Fruit fly (Drosophila melanogaster): ENCODE results near the gene CG32354.
A peak's percentile ranks its signal among the peaks of the same experiment; 100 is the strongest.

The CG32354 gene

DNA sequence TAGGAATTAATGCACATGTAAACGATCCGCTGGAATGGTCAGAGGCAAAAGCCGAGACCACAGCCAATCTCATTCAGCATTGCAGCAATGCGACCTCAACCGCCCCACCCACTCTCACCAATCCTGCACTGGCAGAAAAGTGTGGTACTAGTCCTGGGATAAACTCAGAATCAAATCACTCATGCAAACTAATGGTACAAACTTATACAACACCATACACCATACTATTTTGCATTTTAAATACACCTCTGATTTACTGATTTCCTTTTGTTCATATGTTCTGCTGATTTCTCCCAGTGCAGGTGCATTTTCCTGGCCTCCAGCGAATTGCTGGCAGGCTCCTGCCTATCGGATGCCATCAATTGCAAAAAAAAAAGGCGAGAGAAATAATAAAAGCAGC, 3.0 kb downstream of the CG32354 start:
- TF ChIP-seq Pif1B (GFP tag; optimal IDR thresholded peaks at IDR 0.05) (peak; percentile 74), Pif1A (GFP tag; optimal IDR thresholded peaks at IDR 0.05) (peak; percentile 88), CG34367 (tag; optimal IDR thresholded peaks at IDR 0.05) (peak; percentile 69), Snoo (tag; optimal IDR thresholded peaks at IDR 0.05) (peak; percentile 38), rn (GFP tag; IDR thresholded peaks at IDR 0.05) (peak; percentile 84), CG8301 (tag; optimal IDR thresholded peaks at IDR 0.05) (peak; percentile 92), D1 (tag; optimal IDR thresholded peaks at IDR 0.05) (no peak), fd96Ca (GFP tag; IDR thresholded peaks at IDR 0.05) (peak; percentile 96), CG4496 (GFP tag; IDR thresholded peaks at IDR 0.05) (peak; percentile 96), CG17806 (tag; optimal IDR thresholded peaks at IDR 0.05) (peak; percentile 76), CG14655 (GFP tag; optimal IDR thresholded peaks at IDR 0.05) (peak; percentile 92), CG15710 (tag; optimal IDR thresholded peaks at IDR 0.05) (peak; percentile 67), CG13204 (GFP tag; optimal IDR thresholded peaks at IDR 0.05) (no peak), CG10348 (GFP tag; IDR thresholded peaks at IDR 0.05) (peak; percentile 33; the same call in 1 of the 2 replicates), EcR (GFP tag; optimal IDR thresholded peaks at IDR 0.05) (no peak), CG9948 (tag; optimal IDR thresholded peaks at IDR 0.05) (peak; percentile 74), CG12605 (GFP tag; IDR thresholded peaks at IDR 0.05) (peak; percentile 86), gl (tag; optimal IDR thresholded peaks at IDR 0.05) (peak; percentile 35), Ets98B (GFP tag; IDR thresholded peaks at IDR 0.05) (peak; percentile 94), CG8159 (tag; optimal IDR thresholded peaks at IDR 0.05) (peak; percentile 71), CG32121 (GFP tag; IDR thresholded peaks at IDR 0.05) (peak; percentile 94)

DNA sequence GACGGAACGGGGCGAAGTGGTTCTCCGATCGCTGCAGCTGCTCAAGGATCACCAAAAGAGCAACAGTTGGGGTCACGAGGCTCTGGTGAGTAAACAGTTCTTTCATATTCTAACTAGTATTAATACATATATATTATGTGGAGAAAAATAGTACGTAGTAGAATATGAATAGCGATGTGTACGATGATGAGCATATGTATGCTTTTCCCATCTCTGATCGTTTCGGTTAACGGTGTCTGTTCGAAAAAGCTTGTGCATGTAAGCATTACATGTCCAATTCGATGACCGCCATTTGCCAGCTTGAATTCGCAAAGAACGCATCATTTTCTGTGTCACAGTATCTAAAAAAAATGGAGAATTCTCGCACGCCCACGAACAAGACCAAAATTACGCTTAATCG, 9.3 kb downstream of the CG32354 start, which contains the start of the genes Oseg1 and mtrm:
Gene Oseg1 (minus strand): TSS at position 101 of the 400 bp plus-strand sequence.
Gene mtrm (plus strand): TSS at position 288 of the 400 bp plus-strand sequence.
- TF ChIP-seq rn (GFP tag; IDR thresholded peaks at IDR 0.05): no peak
- TF ChIP-seq CG13204 (GFP tag; optimal IDR thresholded peaks at IDR 0.05): no peak
- no peak for TF ChIP-seq CG17806 (tag; optimal IDR thresholded peaks at IDR 0.05)
- no peak for TF ChIP-seq CG15710 (tag; optimal IDR thresholded peaks at IDR 0.05)
- no peak for TF ChIP-seq CG12605 (GFP tag; IDR thresholded peaks at IDR 0.05)
- TF ChIP-seq Pif1A (GFP tag; optimal IDR thresholded peaks at IDR 0.05): no peak
- TF ChIP-seq CG9948 (tag; optimal IDR thresholded peaks at IDR 0.05): no peak
- no peak for TF ChIP-seq EcR (GFP tag; optimal IDR thresholded peaks at IDR 0.05)
- no peak for TF ChIP-seq CG32121 (GFP tag; IDR thresholded peaks at IDR 0.05)
- TF ChIP-seq D1 (tag; optimal IDR thresholded peaks at IDR 0.05): no peak
- TF ChIP-seq CG8159 (tag; optimal IDR thresholded peaks at IDR 0.05): no peak
- TF ChIP-seq CG8301 (tag; optimal IDR thresholded peaks at IDR 0.05): no peak
- TF ChIP-seq Pif1B (GFP tag; optimal IDR thresholded peaks at IDR 0.05): no peak
- TF ChIP-seq CG10348 (GFP tag; IDR thresholded peaks at IDR 0.05): no peak
- TF ChIP-seq CG14655 (GFP tag; optimal IDR thresholded peaks at IDR 0.05): no peak
- no peak for TF ChIP-seq fd96Ca (GFP tag; IDR thresholded peaks at IDR 0.05)
- TF ChIP-seq Snoo (tag; optimal IDR thresholded peaks at IDR 0.05): no peak
- no peak for TF ChIP-seq gl (tag; optimal IDR thresholded peaks at IDR 0.05)
- no peak for TF ChIP-seq CG34367 (tag; optimal IDR thresholded peaks at IDR 0.05)
- no peak for TF ChIP-seq Ets98B (GFP tag; IDR thresholded peaks at IDR 0.05)

DNA sequence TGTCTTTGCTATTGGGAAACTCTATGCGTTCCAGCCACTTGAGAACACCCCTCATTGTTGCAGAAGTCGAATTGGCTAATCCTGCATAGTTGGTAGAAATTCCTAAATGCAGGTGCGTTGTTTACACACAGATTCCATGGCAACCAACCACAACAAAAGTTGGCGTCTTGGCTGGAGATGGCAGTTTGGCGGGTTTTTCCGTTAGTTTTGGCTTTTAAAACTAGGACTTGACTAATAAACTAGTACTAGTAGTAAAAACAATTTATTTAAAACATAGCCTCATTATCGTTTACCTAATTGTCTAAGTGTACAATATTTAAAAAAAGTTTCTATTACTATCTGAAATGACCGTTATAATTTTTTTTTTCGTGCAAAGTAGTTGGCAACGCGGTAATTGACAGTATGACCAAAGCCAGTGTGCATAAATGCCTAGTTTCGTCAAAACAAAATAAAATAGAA, 10.5 kb downstream of the CG32354 start, which contains the start of gene Exo70:
Gene Exo70 (plus strand): TSS at position 413 of the 459 bp plus-strand sequence.
- TF ChIP-seq CG4496 (GFP tag; IDR thresholded peaks at IDR 0.05) (no peak), CG14655 (GFP tag; optimal IDR thresholded peaks at IDR 0.05) (no peak), Pif1A (GFP tag; optimal IDR thresholded peaks at IDR 0.05) (no peak), CG17806 (tag; optimal IDR thresholded peaks at IDR 0.05) (no peak), fd96Ca (GFP tag; IDR thresholded peaks at IDR 0.05) (no peak), EcR (GFP tag; optimal IDR thresholded peaks at IDR 0.05) (no peak), CG12605 (GFP tag; IDR thresholded peaks at IDR 0.05) (no peak), CG9948 (tag; optimal IDR thresholded peaks at IDR 0.05) (no peak), Ets98B (GFP tag; IDR thresholded peaks at IDR 0.05) (no peak), gl (tag; optimal IDR thresholded peaks at IDR 0.05) (no peak), D1 (tag; optimal IDR thresholded peaks at IDR 0.05) (no peak), Pif1B (GFP tag; optimal IDR thresholded peaks at IDR 0.05) (no peak), CG34367 (tag; optimal IDR thresholded peaks at IDR 0.05) (peak; percentile 32), CG15710 (tag; optimal IDR thresholded peaks at IDR 0.05) (peak; percentile 31), CG13204 (GFP tag; optimal IDR thresholded peaks at IDR 0.05) (no peak), rn (GFP tag; IDR thresholded peaks at IDR 0.05) (0 out of 2 replicates have a peak, but pooled peaks have one; percentile 10), CG8159 (tag; optimal IDR thresholded peaks at IDR 0.05) (no peak), CG32121 (GFP tag; IDR thresholded peaks at IDR 0.05) (no peak), CG10348 (GFP tag; IDR thresholded peaks at IDR 0.05) (no peak), CG8301 (tag; optimal IDR thresholded peaks at IDR 0.05) (no peak), Snoo (tag; optimal IDR thresholded peaks at IDR 0.05) (no peak)

DNA sequence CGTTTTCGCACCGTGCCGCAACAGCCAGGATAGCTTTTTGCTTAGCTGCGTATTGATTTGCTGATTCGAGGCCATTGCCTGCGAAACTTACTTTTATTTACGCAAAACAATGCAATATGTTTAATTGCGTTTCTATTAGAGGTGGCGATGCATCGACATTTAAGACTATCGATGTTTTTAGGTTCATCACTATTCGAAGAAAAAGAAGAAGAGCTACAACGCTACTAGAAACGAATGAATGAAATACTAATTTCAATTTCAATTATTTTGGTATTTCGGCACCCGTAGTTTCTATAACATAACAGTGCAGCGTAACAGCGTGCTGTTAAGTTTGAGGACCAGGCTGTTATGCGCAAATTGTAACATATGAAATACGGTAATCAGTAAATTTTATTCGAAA, 16.9 kb downstream of the CG32354 start, which contains the start of the genes Tpt, mkg-p and CG13667:
Gene Tpt (minus strand): TSS at position 155 of the 400 bp plus-strand sequence.
Gene mkg-p (minus strand): TSS at position 155 of the 400 bp plus-strand sequence.
Gene CG13667 (plus strand): TSS at position 332 of the 400 bp plus-strand sequence.
- TF ChIP-seq CG4496 (GFP tag; IDR thresholded peaks at IDR 0.05) (peak; percentile 27; the same call in 1 of the 3 replicates), fd96Ca (GFP tag; IDR thresholded peaks at IDR 0.05) (no peak)

DNA sequence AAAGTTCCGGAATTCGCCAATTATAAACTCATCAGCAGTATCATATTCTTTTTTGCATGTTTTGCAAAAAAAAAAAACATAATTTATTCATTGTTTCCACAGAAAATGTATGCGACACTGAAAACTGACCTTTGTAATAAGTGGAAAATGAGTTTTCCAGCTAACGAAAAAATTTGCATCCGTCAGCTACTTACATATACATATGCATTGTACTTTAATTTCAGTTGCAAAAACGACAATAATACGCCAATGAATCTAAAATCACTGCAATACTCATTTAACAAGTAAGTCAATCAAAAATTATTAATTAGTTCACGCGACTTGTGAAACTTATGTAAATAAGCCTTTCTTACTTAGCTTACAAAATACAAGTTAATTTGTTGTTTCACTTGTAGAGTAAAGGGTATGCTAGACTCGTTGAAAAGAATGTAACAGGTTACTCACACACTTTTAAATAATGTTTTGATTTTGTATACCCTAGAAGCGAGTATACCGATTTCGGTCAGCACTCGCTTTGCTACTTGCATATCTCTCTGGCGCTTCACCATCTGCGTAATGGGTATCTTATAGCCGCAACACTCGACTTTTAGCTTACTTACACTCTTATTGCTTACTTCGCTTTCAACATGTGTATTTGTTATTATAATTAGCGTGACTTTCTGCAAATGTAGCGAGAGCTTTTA, 23.1 kb downstream of the CG32354 start:
- peak; percentile 66 for TF ChIP-seq CG9948 (tag; optimal IDR thresholded peaks at IDR 0.05)
- TF ChIP-seq CG4496 (GFP tag; IDR thresholded peaks at IDR 0.05): peak; percentile 86
- no peak for TF ChIP-seq CG14655 (GFP tag; optimal IDR thresholded peaks at IDR 0.05)
- TF ChIP-seq CG17806 (tag; optimal IDR thresholded peaks at IDR 0.05): peak; percentile 77
- TF ChIP-seq CG10348 (GFP tag; IDR thresholded peaks at IDR 0.05): no peak
- TF ChIP-seq fd96Ca (GFP tag; IDR thresholded peaks at IDR 0.05): peak; percentile 86
- no peak for TF ChIP-seq CG8159 (tag; optimal IDR thresholded peaks at IDR 0.05)
- TF ChIP-seq Ets98B (GFP tag; IDR thresholded peaks at IDR 0.05): peak; percentile 84
- TF ChIP-seq CG34367 (tag; optimal IDR thresholded peaks at IDR 0.05): peak; percentile 72
- TF ChIP-seq CG8301 (tag; optimal IDR thresholded peaks at IDR 0.05): no peak
- no peak for TF ChIP-seq D1 (tag; optimal IDR thresholded peaks at IDR 0.05)
- no peak for TF ChIP-seq EcR (GFP tag; optimal IDR thresholded peaks at IDR 0.05)
- peak; percentile 65 for TF ChIP-seq CG12605 (GFP tag; IDR thresholded peaks at IDR 0.05)
- no peak for TF ChIP-seq Pif1A (GFP tag; optimal IDR thresholded peaks at IDR 0.05)
- peak; percentile 81 for TF ChIP-seq Snoo (tag; optimal IDR thresholded peaks at IDR 0.05)
- TF ChIP-seq CG32121 (GFP tag; IDR thresholded peaks at IDR 0.05): peak; percentile 86
- no peak for TF ChIP-seq CG13204 (GFP tag; optimal IDR thresholded peaks at IDR 0.05)
- TF ChIP-seq gl (tag; optimal IDR thresholded peaks at IDR 0.05): peak; percentile 75
- TF ChIP-seq Pif1B (GFP tag; optimal IDR thresholded peaks at IDR 0.05): no peak
- TF ChIP-seq rn (GFP tag; IDR thresholded peaks at IDR 0.05): peak; percentile 63; the same call in 1 of the 2 replicates
- TF ChIP-seq CG15710 (tag; optimal IDR thresholded peaks at IDR 0.05): peak; percentile 84

Data from whole organism, pupa.